Worm (Caenorhabditis elegans): ENCODE results near the gene C25D7.9.
A peak's percentile ranks its signal among the peaks of the same experiment; 100 is the strongest.

Gene C25D7.9

DNA sequence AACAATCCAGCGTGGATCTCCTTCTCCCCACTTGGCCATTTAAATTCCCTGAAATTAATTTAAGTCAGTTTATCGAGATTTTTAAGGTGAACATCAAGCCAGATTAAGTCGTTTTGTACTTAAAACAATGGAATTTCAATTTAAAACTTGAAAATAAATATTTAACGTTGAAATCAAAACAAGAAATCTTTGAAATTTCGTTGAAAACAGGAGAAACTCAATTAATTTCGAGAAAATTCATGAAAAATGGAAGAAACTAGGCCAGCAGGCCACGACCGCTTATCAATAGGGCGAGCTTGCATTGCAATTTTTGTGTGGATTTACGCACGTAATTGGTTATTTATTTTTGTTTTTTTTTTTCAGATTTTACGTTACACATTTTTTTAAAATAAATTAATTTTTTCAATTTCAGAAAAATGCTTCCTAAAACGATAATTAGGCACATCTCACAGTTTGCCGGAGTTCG is 20.4 kb downstream of the C25D7.9 start, which contains the start of the genes ahsa-1 and C01G10.7 (continued):
- TF ChIP-seq pat-9 (tag; optimal IDR thresholded peaks at IDR 0.05) = no peak
- TF ChIP-seq K02D7.2 (tag; optimal IDR thresholded peaks at IDR 0.05) = no peak
- peak; percentile 28 for TF ChIP-seq hlh-13 (GFP tag; optimal IDR thresholded peaks at IDR 0.05)
- TF ChIP-seq sdc-2 (tag; optimal IDR thresholded peaks at IDR 0.05) = peak; percentile 51
- TF ChIP-seq sox-2 (GFP tag; IDR thresholded peaks at IDR 0.05) = no peak
- TF ChIP-seq eyg-1 (tag; optimal IDR thresholded peaks at IDR 0.05) = peak; percentile 66
- no peak for TF ChIP-seq pag-3 (tag; optimal IDR thresholded peaks at IDR 0.05; ENCODE audit: borderline replicate concordance)
- peak; percentile 98 for TF ChIP-seq unc-42 (tag; optimal IDR thresholded peaks at IDR 0.05)
- TF ChIP-seq fkh-10 (GFP tag; optimal IDR thresholded peaks at IDR 0.05) = no peak
- TF ChIP-seq Y22D7AL.16 (tag; optimal IDR thresholded peaks at IDR 0.05) = no peak
- TF ChIP-seq C38D4.7 (GFP tag; optimal IDR thresholded peaks at IDR 0.05) = no peak
- no peak for TF ChIP-seq T23F11.4 (GFP tag; optimal IDR thresholded peaks at IDR 0.05)
- TF ChIP-seq ets-4 (tag; optimal IDR thresholded peaks at IDR 0.05) = peak; percentile 97
- TF ChIP-seq ceh-45 (GFP tag; IDR thresholded peaks at IDR 0.05) = no peak
- no peak for TF ChIP-seq ceh-24 (tag; optimal IDR thresholded peaks at IDR 0.05)
- TF ChIP-seq sox-4 (tag; optimal IDR thresholded peaks at IDR 0.05) = no peak
- TF ChIP-seq elt-4 (tag; optimal IDR thresholded peaks at IDR 0.05) = no peak
- TF ChIP-seq ceh-18 (tag; optimal IDR thresholded peaks at IDR 0.05) = peak; percentile 81
- peak; percentile 86 for TF ChIP-seq hlh-8 (tag; optimal IDR thresholded peaks at IDR 0.05)
- peak; percentile 80 for TF ChIP-seq rnt-1 (tag; optimal IDR thresholded peaks at IDR 0.05)
- no peak for TF ChIP-seq npax-4 (tag; optimal IDR thresholded peaks at IDR 0.05)
- TF ChIP-seq ceh-48 (tag; optimal IDR thresholded peaks at IDR 0.05) = peak; percentile 29
- TF ChIP-seq ceh-30 (tag; optimal IDR thresholded peaks at IDR 0.05) = peak; percentile 67
- peak; percentile 85 for TF ChIP-seq mec-3 (tag; optimal IDR thresholded peaks at IDR 0.05; ENCODE audit: borderline replicate concordance)
- no peak for TF ChIP-seq odd-2 (tag; optimal IDR thresholded peaks at IDR 0.05)
- no peak for TF ChIP-seq nhr-232 (tag; optimal IDR thresholded peaks at IDR 0.05)
- peak; percentile 76 for TF ChIP-seq zip-5 (tag; optimal IDR thresholded peaks at IDR 0.05)
- no peak for TF ChIP-seq lin-11 (tag; optimal IDR thresholded peaks at IDR 0.05)
- peak; percentile 21 for TF ChIP-seq ceh-19 (GFP tag; optimal IDR thresholded peaks at IDR 0.05)

DNA sequence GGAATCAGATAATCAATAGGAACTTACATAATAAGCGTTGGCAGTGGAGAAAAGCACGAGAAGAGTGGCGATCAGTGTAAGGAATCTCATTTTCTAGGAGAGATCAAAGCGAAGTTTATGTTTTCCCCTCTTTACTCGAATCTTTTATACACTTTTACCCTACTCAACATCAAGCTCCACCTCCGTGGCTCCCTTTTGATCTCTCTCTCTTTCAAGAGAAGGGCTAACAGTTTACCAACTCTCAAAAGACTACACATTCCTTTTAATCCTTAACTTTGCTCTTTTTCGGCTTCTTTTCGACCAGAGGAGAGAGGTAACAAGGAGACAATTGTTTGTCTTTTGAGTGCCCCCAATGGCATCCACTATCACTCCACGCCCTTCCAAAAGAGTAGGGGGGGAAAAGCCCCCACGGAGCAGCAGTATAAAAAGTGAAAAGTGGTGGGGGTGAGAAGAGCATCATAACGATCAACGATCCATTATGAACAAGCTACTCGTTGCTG is 22.3 kb downstream of the C25D7.9 start, which contains the start of the genes C01G10.15 and C01G10.6:
TSS of gene C01G10.15 (minus strand) at position 101 of the 500 bp plus-strand sequence.
TSS of gene C01G10.6 (plus strand) at position 450 of the 500 bp plus-strand sequence.
- TF ChIP-seq ceh-48 (tag; optimal IDR thresholded peaks at IDR 0.05) = no peak
- no peak for TF ChIP-seq hlh-13 (GFP tag; optimal IDR thresholded peaks at IDR 0.05)
- no peak for TF ChIP-seq pqm-1 (tag; optimal IDR thresholded peaks at IDR 0.05)
- no peak for TF ChIP-seq pros-1 (tag; optimal IDR thresholded peaks at IDR 0.05)
- no peak for TF ChIP-seq ztf-16 (tag; optimal IDR thresholded peaks at IDR 0.05)
- TF ChIP-seq pat-9 (tag; optimal IDR thresholded peaks at IDR 0.05) = no peak
- no peak for TF ChIP-seq ceh-24 (tag; optimal IDR thresholded peaks at IDR 0.05)
- TF ChIP-seq dve-1 (tag; optimal IDR thresholded peaks at IDR 0.05) = no peak
- TF ChIP-seq ceh-2 (tag; optimal IDR thresholded peaks at IDR 0.05) = no peak
- TF ChIP-seq ceh-18 (tag; optimal IDR thresholded peaks at IDR 0.05) = no peak

DNA sequence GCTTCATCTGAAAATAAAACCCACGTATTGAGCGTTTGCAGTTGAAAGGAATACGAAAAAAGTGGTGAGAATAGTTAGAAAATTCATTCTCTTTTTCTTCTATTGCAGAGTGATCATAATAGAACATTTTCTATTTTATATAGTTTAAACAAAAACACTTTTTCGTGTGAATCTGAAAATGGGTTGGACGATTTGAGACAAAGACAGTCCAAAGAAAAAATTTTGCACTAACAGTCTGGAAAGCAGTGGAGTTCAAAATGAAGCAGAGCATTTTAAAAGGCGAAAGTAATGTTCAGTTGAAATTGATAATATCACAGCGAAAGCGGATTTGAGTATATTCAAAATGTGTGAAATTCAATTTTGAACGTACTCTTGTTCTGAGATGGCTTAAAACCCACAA is 23.7 kb downstream of the C25D7.9 start, which contains the start of gene C01G10.18:
TSS of gene C01G10.18 (minus strand) at position 101 of the 400 bp plus-strand sequence.
- no peak for TF ChIP-seq sox-4 (tag; optimal IDR thresholded peaks at IDR 0.05)
- TF ChIP-seq pat-9 (tag; optimal IDR thresholded peaks at IDR 0.05) = no peak
- TF ChIP-seq hlh-15 (tag; optimal IDR thresholded peaks at IDR 0.05) = no peak
- TF ChIP-seq lin-11 (tag; optimal IDR thresholded peaks at IDR 0.05) = no peak
- no peak for TF ChIP-seq odd-2 (tag; optimal IDR thresholded peaks at IDR 0.05)
- no peak for TF ChIP-seq ztf-16 (tag; optimal IDR thresholded peaks at IDR 0.05)
- TF ChIP-seq ceh-18 (tag; optimal IDR thresholded peaks at IDR 0.05) = no peak
- TF ChIP-seq hlh-8 (tag; optimal IDR thresholded peaks at IDR 0.05) = no peak
- TF ChIP-seq ceh-34 (tag; optimal IDR thresholded peaks at IDR 0.05) = no peak
- no peak for TF ChIP-seq hlh-30 (tag; optimal IDR thresholded peaks at IDR 0.05; ENCODE audit: insufficient read depth)
- TF ChIP-seq ets-4 (tag; optimal IDR thresholded peaks at IDR 0.05) = no peak
- no peak for TF ChIP-seq pqm-1 (tag; optimal IDR thresholded peaks at IDR 0.05)
- no peak for TF ChIP-seq hlh-13 (GFP tag; optimal IDR thresholded peaks at IDR 0.05)
- no peak for TF ChIP-seq Y22D7AL.16 (tag; optimal IDR thresholded peaks at IDR 0.05)
